Fruit fly (Drosophila melanogaster) whole organism, prepupa: ENCODE data around the gene Myo61F.

Source experiments
- CG10669 ChIP-seq: fragments of 200-800 bp; sonication (Bioruptor generic); optimal IDR thresholded peaks from 3 replicates; lab custom pipeline; 2018; ENCODE audit warnings: missing biosample characterization, mild to moderate bottlenecking, missing genetic modification characterization, moderate library complexity
- CG11294 ChIP-seq: fragments of 200-800 bp; sonication (Bioruptor generic); IDR thresholded peaks from 2 replicates; pipeline ENCODE4 v1.3.6; 2022; ENCODE audit warnings: missing biosample characterization, missing genetic modification characterization
- CG11902 ChIP-seq: fragments of 200-800 bp; sonication (Bioruptor generic); optimal IDR thresholded peaks from 3 replicates; lab custom pipeline; 2016; ENCODE audit warnings: missing biosample characterization, missing genetic modification characterization
- CG15336 ChIP-seq: fragments of 200-800 bp; sonication (Bioruptor generic); IDR thresholded peaks from 2 replicates; pipeline ENCODE4 v1.3.6; 2022; ENCODE audit warnings: missing biosample characterization, missing genetic modification characterization
- CG3032 ChIP-seq: fragments of 200-800 bp; optimal IDR thresholded peaks from 2 replicates; lab custom pipeline; 2019; ENCODE audit warnings: missing biosample characterization, mild to moderate bottlenecking, missing genetic modification characterization, moderate library complexity
- CG31627 ChIP-seq: fragments of 200-800 bp; sonication (Bioruptor generic); optimal IDR thresholded peaks from 3 replicates; lab custom pipeline; 2016; ENCODE audit warnings: missing biosample characterization, missing genetic modification characterization
- CG32006 ChIP-seq: fragments of 200-800 bp; sonication (Bioruptor generic); optimal IDR thresholded peaks from 3 replicates; lab custom pipeline; 2017; ENCODE audit warnings: missing biosample characterization, mild to moderate bottlenecking, missing genetic modification characterization
- CG34406 ChIP-seq: fragments of 200-800 bp; sonication (Bioruptor generic); optimal IDR thresholded peaks from 3 replicates; lab custom pipeline; 2016; ENCODE audit warnings: missing biosample characterization, missing genetic modification characterization
- CG6276 ChIP-seq: fragments of 200-800 bp; sonication (Bioruptor generic); optimal IDR thresholded peaks from 2 replicates; lab custom pipeline; 2017; ENCODE audit warnings: missing biosample characterization, mild to moderate bottlenecking, missing genetic modification characterization
- CG6792 ChIP-seq: fragments of 200-800 bp; sonication (Bioruptor generic); optimal IDR thresholded peaks from 3 replicates; lab custom pipeline; 2016; ENCODE audit warnings: missing biosample characterization, missing genetic modification characterization
- CG6808 ChIP-seq: fragments of 200-800 bp; sonication (Bioruptor generic); optimal IDR thresholded peaks from 3 replicates; lab custom pipeline; 2017; ENCODE audit warnings: missing biosample characterization, missing genetic modification characterization, mild to moderate bottlenecking, moderate library complexity, missing genetic modification reagents
- CG8319 ChIP-seq: fragments of 200-800 bp; sonication (Bioruptor generic); optimal IDR thresholded peaks from 3 replicates; lab custom pipeline; 2016; ENCODE audit warnings: missing biosample characterization, missing genetic modification characterization
- CG8632 ChIP-seq: fragments of 200-800 bp; sonication (Bioruptor generic); optimal IDR thresholded peaks from 3 replicates; lab custom pipeline; 2016; ENCODE audit warnings: missing biosample characterization, missing genetic modification characterization
- CG9139 ChIP-seq: fragments of 200-800 bp; sonication (Bioruptor generic); optimal IDR thresholded peaks from 3 replicates; lab custom pipeline; 2017; ENCODE audit warnings: missing biosample characterization, mild to moderate bottlenecking, missing genetic modification characterization
- Eip78C ChIP-seq: fragments of 200-800 bp; sonication (Bioruptor generic); peaks from one replicate; lab custom pipeline; 2016; ENCODE audit warnings: missing biosample characterization, missing genetic modification characterization
- Eip93F ChIP-seq: fragments of 200-800 bp; sonication (Bioruptor generic); optimal IDR thresholded peaks from 2 replicates; lab custom pipeline; 2016; ENCODE audit warnings: missing biosample characterization, mild to moderate bottlenecking, missing genetic modification characterization
- Ets96B ChIP-seq: fragments of 200-800 bp; optimal IDR thresholded peaks from 2 replicates; lab custom pipeline; 2019; ENCODE audit warnings: missing biosample characterization, mild to moderate bottlenecking, missing genetic modification characterization, moderate library complexity
- Gug ChIP-seq: fragments of 200-800 bp; sonication (Bioruptor generic); IDR thresholded peaks from 2 replicates; pipeline ENCODE4 v1.3.6; 2022; ENCODE audit warnings: missing biosample characterization, missing genetic modification characterization
- Hr4 ChIP-seq: fragments of 200-800 bp; sonication (Bioruptor generic); optimal IDR thresholded peaks from 3 replicates; lab custom pipeline; 2016; ENCODE audit warnings: missing biosample characterization, missing genetic modification characterization
- Lpt ChIP-seq: fragments of 200-800 bp; sonication (Bioruptor generic); optimal IDR thresholded peaks from 3 replicates; lab custom pipeline; 2016; ENCODE audit warnings: missing biosample characterization, missing genetic modification characterization
- OdsH ChIP-seq: fragments of 200-800 bp; sonication (Bioruptor generic); optimal IDR thresholded peaks from 3 replicates; lab custom pipeline; 2016; ENCODE audit warnings: missing biosample characterization, missing genetic modification characterization
- Sox102F ChIP-seq: fragments of 200-800 bp; sonication (Bioruptor generic); optimal IDR thresholded peaks from 2 replicates; lab custom pipeline; 2016; ENCODE audit warnings: missing biosample characterization, mild to moderate bottlenecking, missing genetic modification characterization
- Sox15 ChIP-seq: fragments of 200-800 bp; sonication (Bioruptor generic); optimal IDR thresholded peaks from 3 replicates; lab custom pipeline; 2016; ENCODE audit warnings: missing biosample characterization, missing genetic modification characterization
- achi ChIP-seq: fragments of 200-800 bp; sonication (Bioruptor generic); optimal IDR thresholded peaks from 3 replicates; lab custom pipeline; 2016; ENCODE audit warnings: missing biosample characterization, missing genetic modification characterization
- cyc ChIP-seq: fragments of 200-800 bp; sonication (Bioruptor generic); optimal IDR thresholded peaks from 3 replicates; lab custom pipeline; 2016; ENCODE audit warnings: missing biosample characterization, missing genetic modification characterization
- dac ChIP-seq: fragments of 200-800 bp; sonication (Bioruptor generic); optimal IDR thresholded peaks from 2 replicates; lab custom pipeline; 2017; ENCODE audit warnings: missing biosample characterization, mild to moderate bottlenecking, missing genetic modification characterization
- eg ChIP-seq: fragments of 200-800 bp; sonication (Bioruptor generic); IDR thresholded peaks from 3 replicates; pipeline ENCODE4 v1.3.6; 2022; ENCODE audit warnings: missing biosample characterization, missing genetic modification characterization
- esn ChIP-seq: fragments of 200-800 bp; sonication (Bioruptor generic); optimal IDR thresholded peaks from 2 replicates; lab custom pipeline; 2016; ENCODE audit warnings: missing biosample characterization, mild to moderate bottlenecking, missing genetic modification characterization, moderate library complexity
- fd85E ChIP-seq: fragments of 200-800 bp; sonication (Bioruptor generic); optimal IDR thresholded peaks from 3 replicates; lab custom pipeline; 2016; ENCODE audit warnings: missing biosample characterization, missing genetic modification characterization
- fkh ChIP-seq: fragments of 200-800 bp; sonication (Bioruptor generic); optimal IDR thresholded peaks from 3 replicates; lab custom pipeline; 2017; ENCODE audit warnings: missing biosample characterization, mild to moderate bottlenecking, missing genetic modification characterization, moderate library complexity
- salr ChIP-seq, 2 experiments: fragments of 200-800 bp; sonication (Bioruptor generic); optimal IDR thresholded peaks; 3 replicates each; lab custom pipeline; 2016 to 2018; ENCODE audit warnings: missing biosample characterization in 2 of 2, missing genetic modification characterization in 2 of 2, mild to moderate bottlenecking in 1 of 2
- spab ChIP-seq: fragments of 200-800 bp; sonication (Bioruptor generic); optimal IDR thresholded peaks from 2 replicates; lab custom pipeline; 2017; ENCODE audit warnings: missing biosample characterization, mild to moderate bottlenecking, missing genetic modification characterization, missing genetic modification reagents
- topi ChIP-seq: fragments of 200-800 bp; sonication (Bioruptor generic); optimal IDR thresholded peaks from 3 replicates; lab custom pipeline; 2016; ENCODE audit warnings: missing biosample characterization, missing genetic modification characterization
- vri ChIP-seq: fragments of 200-800 bp; sonication (Bioruptor generic); optimal IDR thresholded peaks from 3 replicates; lab custom pipeline; 2016; ENCODE audit warnings: missing biosample characterization, mild to moderate bottlenecking, missing genetic modification characterization

Myo61F gene

DNA sequence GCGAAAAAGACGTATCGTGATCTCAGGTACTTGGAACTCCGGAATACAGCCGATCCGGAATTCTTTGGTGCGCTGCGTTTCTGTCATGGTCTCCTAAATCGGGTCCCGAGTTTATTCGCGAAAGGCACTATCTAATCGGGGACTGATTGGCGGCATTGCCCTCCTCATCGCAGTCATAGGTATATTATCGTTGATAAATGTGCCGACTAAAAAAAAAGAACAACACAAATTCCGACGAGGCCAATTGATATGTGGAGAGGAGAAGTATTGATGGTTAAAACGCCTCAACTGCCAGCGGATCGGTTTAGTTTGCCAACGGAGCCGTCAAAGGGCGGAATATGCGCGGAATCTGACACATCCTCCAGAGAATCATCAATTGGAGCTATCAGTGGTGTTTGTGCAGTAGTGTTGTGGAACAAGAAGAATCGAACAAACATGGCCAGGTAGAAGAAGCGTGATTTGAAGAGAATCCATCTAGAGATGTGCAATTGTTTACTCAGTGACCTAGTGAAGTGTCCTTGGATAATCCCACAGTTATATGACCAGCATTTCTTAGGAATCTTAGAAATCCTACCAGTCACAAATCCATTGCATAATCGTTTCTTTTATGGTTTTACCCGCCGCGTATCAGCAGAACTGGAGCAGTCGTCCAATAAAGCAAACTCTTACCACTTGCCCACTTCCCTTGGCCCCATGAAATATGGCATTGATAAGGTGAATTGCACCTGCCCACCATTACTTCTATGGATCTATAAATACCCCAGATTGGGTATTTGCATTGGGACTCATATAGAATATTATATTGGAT, 6.7 kb downstream of the Myo61F start:
- TF ChIP-seq CG31627 (GFP tag; lab: Kevin White, UChicago) (no peak), vri (peak; percentile 97)

- TF ChIP-seq CG11294 (GFP tag; lab: Robert Waterston, UW) (no peak), vri (peak; percentile 58)
Observed at dm6 chr3L:1325626-1325937, 7.3 kb downstream of the Myo61F start.

dm6 chr3L:1329724-1330123, 11.4 kb downstream of the Myo61F start, which contains the start of gene ND-ACP:
Gene ND-ACP, plus strand, starts transcription at chr3L:1329949.
- peak; percentile 83 for TF ChIP-seq achi (GFP tag; lab: Kevin White, UChicago)
- no peak for TF ChIP-seq CG34406
- TF ChIP-seq vri, result peak; percentile 66

- TF ChIP-seq topi (GFP tag; lab: Kevin White, UChicago) (no peak), Sox102F (GFP tag; lab: Kevin White, UChicago) (no peak), esn (peak; percentile 29), fkh (GFP tag; lab: Kevin White, UChicago) (no peak), Eip78C (GFP tag; lab: Kevin White, UChicago) (peak; percentile 61), Hr4 (GFP tag; lab: Kevin White, UChicago) (no peak), CG9139 (GFP tag; lab: Kevin White, UChicago) (no peak), CG3032 (tag; lab: Kevin White, UChicago) (no peak), spab (no peak), CG6276 (no peak), fd85E (no peak), eg (GFP tag; lab: Robert Waterston, UW) (0 out of 3 replicates have a peak, but pooled peaks have one; percentile 34), Eip93F (no peak), CG10669 (GFP tag; lab: Kevin White, UChicago) (no peak), CG32006 (GFP tag; lab: Kevin White, UChicago) (no peak), CG6808 (no peak), CG8319 (GFP tag; lab: Kevin White, UChicago) (no peak), Lpt (GFP tag; lab: Kevin White, UChicago) (no peak), CG11902 (no peak), CG8632 (GFP tag; lab: Kevin White, UChicago) (no peak), Sox15 (no peak), Gug (no peak), CG6792 (no peak), dac (GFP tag; lab: Kevin White, UChicago) (no peak), Ets96B (tag; lab: Kevin White, UChicago) (no peak), OdsH (GFP tag; lab: Kevin White, UChicago) (no peak), achi (GFP tag; lab: Kevin White, UChicago) (peak; percentile 10), vri (no peak), cyc (GFP tag; lab: Kevin White, UChicago) (no peak), CG31627 (GFP tag; lab: Kevin White, UChicago) (peak; percentile 21), salr (GFP tag; optimal IDR thresholded peaks at IDR 0.05; lab: Kevin White, UChicago) (no peak)
Observed at dm6 chr3L:1330420-1330819, 12.1 kb downstream of the Myo61F start.

DNA sequence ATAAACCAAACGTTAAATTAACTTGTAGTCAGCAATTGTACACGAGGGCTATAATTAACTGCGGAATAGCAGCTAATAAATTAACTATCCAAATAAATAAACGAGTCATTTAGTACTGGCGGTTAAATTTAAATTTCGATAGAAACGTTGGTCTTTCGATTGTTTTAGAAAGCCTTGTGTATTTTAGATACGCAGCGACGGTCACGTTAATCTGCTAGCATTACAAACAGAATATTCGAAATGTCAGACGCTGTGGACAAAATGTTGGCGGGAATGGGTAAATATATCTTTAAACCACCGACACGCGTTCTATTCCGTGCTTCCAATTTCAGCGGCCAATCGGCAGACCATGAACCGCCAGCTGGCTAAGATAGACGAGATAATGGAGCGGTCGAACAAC, 13.3 kb downstream of the Myo61F start, which contains the start of gene msd1:
msd1 (plus strand) TSS at position 203 of the 400 bp plus-strand sequence.
- TF ChIP-seq fkh (GFP tag; lab: Kevin White, UChicago), result peak; percentile 40
- no peak for TF ChIP-seq CG15336 (GFP tag; lab: Robert Waterston, UW)
